Worm (Caenorhabditis elegans) whole organism, late embryonic: Measurements from ENCODE around the gene sdz-20.
A peak's percentile ranks its signal among the peaks of the same experiment; 100 is the strongest.

Experiments used
- C08G9.2 ChIP-seq: sonication (generic microtip); optimal IDR thresholded peaks from 2 replicates; lab custom pipeline; 2016; ENCODE audit warnings: mild to moderate bottlenecking, missing genetic modification characterization, moderate library complexity, missing compliant biosample characterization
- K09A11.1 ChIP-seq: sonication (generic microtip); optimal IDR thresholded peaks from 2 replicates; lab custom pipeline; 2017; ENCODE audit warnings: antibody characterized with exemption, mild to moderate bottlenecking, missing genetic modification characterization, missing compliant biosample characterization; ENCODE audit not compliant: insufficient read depth
- T23F11.4 ChIP-seq: fragments of 200-800 bp; sonication (Bioruptor generic); optimal IDR thresholded peaks from 2 replicates; lab custom pipeline; 2018; ENCODE audit warnings: mild to moderate bottlenecking, missing genetic modification characterization, missing compliant biosample characterization
- Y22D7AL.16 ChIP-seq: sonication (generic microtip); optimal IDR thresholded peaks from 2 replicates; lab custom pipeline; 2016; ENCODE audit warnings: missing genetic modification characterization, missing compliant biosample characterization
- ahr-1 ChIP-seq: sonication (generic microtip); optimal IDR thresholded peaks from 2 replicates; lab custom pipeline; 2016; ENCODE audit warnings: missing genetic modification characterization, missing compliant biosample characterization
- ceh-14 ChIP-seq: sonication (generic microtip); optimal IDR thresholded peaks from 2 replicates; lab custom pipeline; 2016; ENCODE audit warnings: missing genotype, missing genetic modification characterization, missing compliant biosample characterization
- ceh-22 ChIP-seq: sonication (generic microtip); optimal IDR thresholded peaks from 2 replicates; lab custom pipeline; 2017; ENCODE audit warnings: missing biosample characterization, missing genetic modification characterization
- ceh-31 ChIP-seq: sonication (generic microtip); optimal IDR thresholded peaks from 2 replicates; lab custom pipeline; 2016; ENCODE audit warnings: missing genetic modification characterization, missing compliant biosample characterization
- ceh-34 ChIP-seq: sonication (generic microtip); optimal IDR thresholded peaks from 2 replicates; lab custom pipeline; 2016; ENCODE audit warnings: mild to moderate bottlenecking, missing genetic modification characterization, missing compliant biosample characterization
- ceh-6 ChIP-seq: fragments of 200-800 bp; sonication (Bioruptor generic); optimal IDR thresholded peaks from 2 replicates; lab custom pipeline; 2018; ENCODE audit warnings: mild to moderate bottlenecking, missing genetic modification characterization, missing compliant biosample characterization
- che-1 ChIP-seq: sonication (generic microtip); optimal IDR thresholded peaks from 2 replicates; lab custom pipeline; 2016; ENCODE audit warnings: mild to moderate bottlenecking, missing genetic modification characterization, missing compliant biosample characterization
- dmd-4 ChIP-seq: sonication (generic microtip); optimal IDR thresholded peaks from 2 replicates; lab custom pipeline; 2016; ENCODE audit warnings: borderline replicate concordance, missing genetic modification characterization, missing compliant biosample characterization
- dve-1 ChIP-seq: sonication (generic microtip); optimal IDR thresholded peaks from 2 replicates; lab custom pipeline; 2017; ENCODE audit warnings: antibody characterized with exemption, mild to moderate bottlenecking, missing genetic modification characterization, missing compliant biosample characterization
- elt-2 ChIP-seq: sonication (generic microtip); optimal IDR thresholded peaks from 2 replicates; lab custom pipeline; 2016; ENCODE audit warnings: missing genetic modification reagents, missing genetic modification characterization, missing compliant biosample characterization
- fax-1 ChIP-seq: sonication (generic microtip); optimal IDR thresholded peaks from 2 replicates; lab custom pipeline; 2016; ENCODE audit warnings: missing genotype, missing genetic modification characterization, missing compliant biosample characterization
- fkh-10 ChIP-seq: fragments of 150-350 bp; optimal IDR thresholded peaks from 2 replicates; lab custom pipeline; 2014; ENCODE audit warnings: missing biosample characterization, missing genetic modification reagents, missing genetic modification characterization
- hlh-15 ChIP-seq: sonication (generic microtip); optimal IDR thresholded peaks from 2 replicates; lab custom pipeline; 2016; ENCODE audit warnings: missing genetic modification characterization, missing compliant biosample characterization
- hlh-30 ChIP-seq: sonication (generic microtip); optimal IDR thresholded peaks from 2 replicates; lab custom pipeline; 2017; ENCODE audit warnings: antibody characterized with exemption, missing genetic modification characterization, missing compliant biosample characterization; ENCODE audit not compliant: insufficient read depth
- hlh-8 ChIP-seq: sonication (generic microtip); optimal IDR thresholded peaks from 2 replicates; lab custom pipeline; 2016; ENCODE audit warnings: missing genotype, missing genetic modification characterization, missing compliant biosample characterization
- lim-6 ChIP-seq: sonication (generic microtip); optimal IDR thresholded peaks from 2 replicates; lab custom pipeline; 2016; ENCODE audit warnings: missing genetic modification characterization, missing compliant biosample characterization
- lin-11 ChIP-seq: fragments of 200-800 bp; sonication (Bioruptor generic); optimal IDR thresholded peaks from 2 replicates; lab custom pipeline; 2018; ENCODE audit warnings: mild to moderate bottlenecking, missing genetic modification characterization, missing compliant biosample characterization
- madf-2 ChIP-seq: sonication (generic microtip); optimal IDR thresholded peaks from 2 replicates; lab custom pipeline; 2017; ENCODE audit warnings: missing genetic modification characterization, missing compliant biosample characterization
- nfya-1 ChIP-seq: sonication (generic microtip); optimal IDR thresholded peaks from 2 replicates; lab custom pipeline; 2017; ENCODE audit warnings: missing genetic modification characterization, mild to moderate bottlenecking, missing compliant biosample characterization, antibody characterized with exemption, moderate library complexity
- nhr-232 ChIP-seq: sonication (generic microtip); optimal IDR thresholded peaks from 2 replicates; lab custom pipeline; 2016; ENCODE audit warnings: missing genetic modification characterization, missing compliant biosample characterization
- npax-4 ChIP-seq: sonication (generic microtip); optimal IDR thresholded peaks from 2 replicates; lab custom pipeline; 2016; ENCODE audit warnings: missing genetic modification characterization, missing compliant biosample characterization
- odd-2 ChIP-seq: sonication (generic microtip); optimal IDR thresholded peaks from 2 replicates; lab custom pipeline; 2017; ENCODE audit warnings: antibody characterized with exemption, mild to moderate bottlenecking, missing genetic modification characterization, missing compliant biosample characterization
- pqm-1 ChIP-seq: sonication (generic microtip); optimal IDR thresholded peaks from 2 replicates; lab custom pipeline; 2016; ENCODE audit warnings: missing genetic modification characterization, missing compliant biosample characterization
- pros-1 ChIP-seq: fragments of 150-350 bp; optimal IDR thresholded peaks from 2 replicates; lab custom pipeline; 2014; ENCODE audit warnings: missing biosample characterization, missing genetic modification reagents, missing genetic modification characterization
- sox-2 ChIP-seq: fragments of 200-800 bp; sonication (Bioruptor generic); IDR thresholded peaks from 2 replicates; pipeline ENCODE4 v1.3.6; 2022; ENCODE audit warnings: missing genetic modification reagents, missing genetic modification characterization, missing compliant biosample characterization
- tbx-2 ChIP-seq: sonication (generic microtip); optimal IDR thresholded peaks from 2 replicates; lab custom pipeline; 2016; ENCODE audit warnings: missing genetic modification characterization, missing compliant biosample characterization
- ttx-3 ChIP-seq: sonication (generic microtip); optimal IDR thresholded peaks from 2 replicates; lab custom pipeline; 2016; ENCODE audit warnings: missing genetic modification reagents, missing genetic modification characterization, missing compliant biosample characterization
- unc-55 ChIP-seq: sonication (generic microtip); optimal IDR thresholded peaks from 2 replicates; lab custom pipeline; 2017; ENCODE audit warnings: missing biosample characterization, missing genetic modification reagents, missing genetic modification characterization
- unc-86 ChIP-seq: sonication (generic microtip); optimal IDR thresholded peaks from 2 replicates; lab custom pipeline; 2016; ENCODE audit warnings: missing genetic modification characterization, missing compliant biosample characterization
- zip-5 ChIP-seq: sonication (generic microtip); optimal IDR thresholded peaks from 2 replicates; lab custom pipeline; 2016; ENCODE audit warnings: missing genetic modification characterization, missing compliant biosample characterization
- ztf-16 ChIP-seq: sonication (generic microtip); optimal IDR thresholded peaks from 2 replicates; lab custom pipeline; 2017; ENCODE audit warnings: missing genetic modification characterization, missing compliant biosample characterization

sdz-20 gene

ce11 chrIII:13316935-13317334, 16.9 kb upstream of the sdz-20 start:
- TF ChIP-seq sox-2 (no peak), ceh-6 (GFP tag; lab: Kevin White, UChicago) (no peak), lin-11 (tag; lab: Kevin White, UChicago) (no peak), hlh-30 (peak; percentile 51)
- TF ChIP-seq, all 69 proteins: peak for 1

ce11 chrIII:13317383-13317911, 16.4 kb upstream of the sdz-20 start:
- TF ChIP-seq pros-1 (tag; lab: Kevin White, UChicago): no peak
- no peak for TF ChIP-seq elt-2 (tag; lab: Kevin White, UChicago)
- peak; percentile 53 for TF ChIP-seq nfya-1 (tag; lab: Kevin White, UChicago)

ce11 chrIII:13322578-13322977, 11.3 kb upstream of the sdz-20 start, which contains the start of gene F53A2.11:
TSS of gene F53A2.11 (minus strand) at chrIII:13322678.
- no peak for TF ChIP-seq dmd-4 (tag; lab: Kevin White, UChicago)
- no peak for TF ChIP-seq nfya-1 (tag; lab: Kevin White, UChicago)
- TF ChIP-seq ceh-31 (tag; lab: Kevin White, UChicago): no peak
- no peak for TF ChIP-seq pros-1 (tag; lab: Kevin White, UChicago)
- no peak for TF ChIP-seq ceh-14 (tag; lab: Kevin White, UChicago)
- no peak for TF ChIP-seq lin-11 (tag; lab: Kevin White, UChicago)
- TF ChIP-seq odd-2: no peak
- no peak for TF ChIP-seq zip-5 (tag; lab: Kevin White, UChicago)
- TF ChIP-seq ztf-16 (tag; lab: Kevin White, UChicago): no peak
- no peak for TF ChIP-seq elt-2 (tag; lab: Kevin White, UChicago)
- no peak for TF ChIP-seq unc-86 (tag; lab: Kevin White, UChicago)
- no peak for TF ChIP-seq hlh-8 (tag; lab: Kevin White, UChicago)
- TF ChIP-seq ahr-1 (tag; lab: Kevin White, UChicago): no peak
- TF ChIP-seq madf-2: no peak
- TF ChIP-seq K09A11.1 (tag; lab: Kevin White, UChicago): no peak
- no peak for TF ChIP-seq fkh-10 (GFP tag; lab: Kevin White, UChicago)
- no peak for TF ChIP-seq hlh-30
- TF ChIP-seq Y22D7AL.16: no peak
- no peak for TF ChIP-seq fax-1 (tag; lab: Kevin White, UChicago)
- no peak for TF ChIP-seq che-1 (tag; lab: Kevin White, UChicago)
- TF ChIP-seq, all 69 proteins: peak for 0

DNA sequence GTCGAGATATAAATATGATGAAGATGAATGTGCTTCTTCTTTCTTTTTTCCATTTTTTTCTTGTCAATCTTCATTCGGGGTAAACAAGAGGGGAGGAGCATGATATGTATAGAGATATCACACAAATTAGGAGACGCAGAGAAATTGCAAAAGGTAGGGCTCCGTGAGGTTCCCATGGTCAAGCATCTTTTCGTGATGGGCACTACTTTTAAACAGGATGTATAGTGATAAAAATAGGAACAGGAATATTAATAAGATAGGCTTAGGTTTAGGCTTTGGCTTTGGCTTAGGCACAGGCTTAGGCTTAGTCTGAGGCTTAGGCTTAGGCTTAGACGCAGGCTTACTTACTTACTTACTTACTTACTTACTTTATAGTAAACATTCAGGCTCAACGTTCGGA, 9.1 kb upstream of the sdz-20 start, which contains the start of gene F53A2.1:
Gene F53A2.1 (minus strand): TSS at position 101 of the 400 bp plus-strand sequence.
- no peak for TF ChIP-seq npax-4 (tag; lab: Kevin White, UChicago)
- no peak for TF ChIP-seq nfya-1 (tag; lab: Kevin White, UChicago)
- TF ChIP-seq T23F11.4: no peak
- TF ChIP-seq che-1 (tag; lab: Kevin White, UChicago): no peak
- no peak for TF ChIP-seq unc-86 (tag; lab: Kevin White, UChicago)
- TF ChIP-seq unc-55 (GFP tag; lab: Kevin White, UChicago): no peak
- TF ChIP-seq C08G9.2: no peak
- no peak for TF ChIP-seq ceh-34
- no peak for TF ChIP-seq hlh-15 (tag; lab: Kevin White, UChicago)
- no peak for TF ChIP-seq ceh-22
- TF ChIP-seq ttx-3 (tag; lab: Kevin White, UChicago): no peak
- no peak for TF ChIP-seq nhr-232
- TF ChIP-seq tbx-2 (tag; lab: Kevin White, UChicago): no peak
- TF ChIP-seq pqm-1 (tag; lab: Kevin White, UChicago): no peak
- TF ChIP-seq dve-1 (tag; lab: Kevin White, UChicago): no peak
- TF ChIP-seq lim-6 (tag; lab: Kevin White, UChicago): no peak
- no peak for TF ChIP-seq ahr-1 (tag; lab: Kevin White, UChicago)
- no peak for TF ChIP-seq hlh-30
- no peak for TF ChIP-seq ceh-6 (GFP tag; lab: Kevin White, UChicago)
- TF ChIP-seq, all 69 proteins: peak for 0
